Worm (Caenorhabditis elegans): ENCODE data around the gene sra-12.
A peak's percentile ranks its signal among the peaks of the same experiment; 100 is the strongest.
"Not testable (repeated sequence)": the region's sequence is repeated elsewhere in the genome, so short reads cannot be mapped to it uniquely, and the experiment has no call there.

The sra-12 gene

ce11 chrII:10930678-10931650 is 26.7 kb upstream of the sra-12 start:
- TF ChIP-seq W03F9.2 (tag; optimal IDR thresholded peaks at IDR 0.05) (no peak), dao-5 (tag; optimal IDR thresholded peaks at IDR 0.05) (no peak), him-1 (tag; optimal IDR thresholded peaks at IDR 0.05) (no peak)

ce11 chrII:10925804-10926570 is 21.7 kb upstream of the sra-12 start, which contains the start of gene metr-1:
metr-1 (plus strand) TSS chrII:10926561.
- TF ChIP-seq W03F9.2 (tag; optimal IDR thresholded peaks at IDR 0.05) (peak; percentile 39), dao-5 (tag; optimal IDR thresholded peaks at IDR 0.05) (no peak), him-1 (tag; optimal IDR thresholded peaks at IDR 0.05) (no peak)

DNA sequence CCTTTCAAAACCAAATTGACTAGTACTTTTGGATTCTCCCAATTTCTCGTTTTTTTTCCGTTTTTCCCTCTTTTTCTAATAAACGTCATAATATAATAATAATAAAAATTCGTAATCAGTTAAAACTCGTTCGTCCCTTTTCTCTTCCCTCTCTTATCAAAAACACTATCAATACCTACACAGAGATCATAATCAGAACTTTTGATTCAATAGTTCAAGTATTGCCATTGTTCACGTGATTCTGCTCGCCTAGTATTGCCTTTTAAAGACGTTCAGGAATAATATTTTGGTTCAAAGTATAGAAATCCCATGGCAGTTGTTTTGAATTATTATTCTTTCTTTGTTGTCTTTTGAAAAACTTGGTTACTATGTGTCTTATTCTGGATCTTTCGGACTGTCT is 20.4 kb upstream of the sra-12 start:
- no peak for TF ChIP-seq dao-5 (tag; optimal IDR thresholded peaks at IDR 0.05)
- no peak for TF ChIP-seq him-1 (tag; optimal IDR thresholded peaks at IDR 0.05)
- no peak for TF ChIP-seq W03F9.2 (tag; optimal IDR thresholded peaks at IDR 0.05)

ce11 chrII:10923948-10924347 is 19.7 kb upstream of the sra-12 start, which contains the start of gene Y19D2B.2:
Y19D2B.2 (plus strand) TSS chrII:10924248.
- TF ChIP-seq dao-5 (tag; optimal IDR thresholded peaks at IDR 0.05) (no peak), W03F9.2 (tag; optimal IDR thresholded peaks at IDR 0.05) (no peak), him-1 (tag; optimal IDR thresholded peaks at IDR 0.05) (no peak)

DNA sequence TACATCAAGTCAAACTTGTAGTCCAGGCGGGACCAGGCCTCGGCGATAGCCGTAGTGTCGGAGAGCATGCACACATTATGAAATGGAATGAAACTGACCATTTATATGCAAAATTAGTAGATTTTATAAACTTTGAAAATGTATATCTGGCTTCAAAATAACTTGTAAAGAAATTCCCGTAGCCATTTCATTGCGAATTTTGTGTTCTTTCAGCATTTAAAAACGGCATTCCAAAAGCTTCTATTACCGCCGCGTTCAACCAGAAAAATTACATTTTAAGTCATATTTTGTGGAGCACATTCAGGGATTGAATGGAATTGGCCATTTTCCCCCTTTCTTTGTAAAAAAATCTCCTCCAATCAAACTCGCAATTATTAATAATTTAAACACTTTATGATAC is 18.6 kb upstream of the sra-12 start, which contains the start of gene Y19D2B.1:
Gene Y19D2B.1 (minus strand): TSS at position 101 of the 400 bp plus-strand sequence.
- not testable (repeated sequence) for TF ChIP-seq W03F9.2, him-1, dao-5 (tag; optimal IDR thresholded peaks at IDR 0.05)

ce11 chrII:10918293-10918756 is 14.0 kb upstream of the sra-12 start, which contains the start of gene tba-4:
tba-4 (plus strand) TSS chrII:10918706.
- TF ChIP-seq him-1 (tag; optimal IDR thresholded peaks at IDR 0.05) (no peak), W03F9.2 (tag; optimal IDR thresholded peaks at IDR 0.05) (no peak), dao-5 (tag; optimal IDR thresholded peaks at IDR 0.05) (no peak)

- no peak for TF ChIP-seq him-1 (tag; optimal IDR thresholded peaks at IDR 0.05)
- TF ChIP-seq W03F9.2 (tag; optimal IDR thresholded peaks at IDR 0.05): no peak
- no peak for TF ChIP-seq dao-5 (tag; optimal IDR thresholded peaks at IDR 0.05)
Observed at ce11 chrII:10917174-10917573, 12.9 kb upstream of the sra-12 start, which contains the start of gene F44F4.10. F44F4.10 (minus strand) TSS chrII:10917274.

- no peak for TF ChIP-seq W03F9.2 (tag; optimal IDR thresholded peaks at IDR 0.05)
- TF ChIP-seq dao-5 (tag; optimal IDR thresholded peaks at IDR 0.05): no peak
- no peak for TF ChIP-seq him-1 (tag; optimal IDR thresholded peaks at IDR 0.05)
Observed at ce11 chrII:10915732-10916131, 11.5 kb upstream of the sra-12 start, which contains the start of gene F44F4.9. F44F4.9 (minus strand) TSS chrII:10915832.

DNA sequence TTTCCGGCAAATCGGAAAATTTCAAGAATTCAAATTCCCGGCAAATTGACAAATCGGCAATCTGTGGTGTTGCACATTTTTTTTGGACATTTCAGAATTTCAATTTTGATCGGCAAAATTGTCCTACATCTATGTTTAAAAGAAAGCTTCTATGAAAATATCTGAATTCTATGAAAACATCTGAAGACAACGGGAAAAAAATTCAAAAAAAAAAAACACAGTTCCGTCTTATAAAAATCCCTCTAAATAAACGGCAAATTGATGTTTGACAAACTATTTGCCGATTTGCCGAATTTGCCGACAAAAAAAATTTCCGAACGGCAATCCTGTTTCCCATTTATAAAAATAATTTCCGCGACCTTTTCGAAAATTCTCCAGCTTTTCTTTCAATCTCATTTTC is 10.1 kb upstream of the sra-12 start, which contains the start of gene F44F4.15:
Gene F44F4.15 (plus strand): TSS at position 301 of the 400 bp plus-strand sequence.
- TF ChIP-seq him-1 (tag; optimal IDR thresholded peaks at IDR 0.05) (no peak), dao-5 (tag; optimal IDR thresholded peaks at IDR 0.05) (no peak), W03F9.2 (tag; optimal IDR thresholded peaks at IDR 0.05) (no peak)

DNA sequence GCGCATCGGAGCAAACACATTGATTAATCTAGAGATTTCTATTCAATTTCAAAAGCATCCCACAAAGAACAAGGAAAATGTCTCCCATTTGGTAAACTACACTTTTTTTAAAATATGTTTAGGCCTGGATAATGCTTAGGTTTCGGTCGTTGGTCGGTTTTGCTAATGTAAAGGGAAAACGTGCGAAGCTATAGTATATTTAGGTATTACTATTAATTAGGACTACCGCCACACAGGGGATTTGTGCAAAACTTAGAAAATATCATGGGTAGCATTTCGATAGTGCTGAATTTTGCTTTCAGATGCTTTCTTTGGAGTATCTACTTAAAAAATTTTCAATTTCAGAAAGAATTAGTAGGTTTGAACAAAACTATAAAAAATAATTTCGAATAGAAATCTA is 8.7 kb upstream of the sra-12 start:
- TF ChIP-seq W03F9.2 (tag; optimal IDR thresholded peaks at IDR 0.05) (no peak), him-1 (tag; optimal IDR thresholded peaks at IDR 0.05) (no peak), dao-5 (tag; optimal IDR thresholded peaks at IDR 0.05) (no peak)

DNA sequence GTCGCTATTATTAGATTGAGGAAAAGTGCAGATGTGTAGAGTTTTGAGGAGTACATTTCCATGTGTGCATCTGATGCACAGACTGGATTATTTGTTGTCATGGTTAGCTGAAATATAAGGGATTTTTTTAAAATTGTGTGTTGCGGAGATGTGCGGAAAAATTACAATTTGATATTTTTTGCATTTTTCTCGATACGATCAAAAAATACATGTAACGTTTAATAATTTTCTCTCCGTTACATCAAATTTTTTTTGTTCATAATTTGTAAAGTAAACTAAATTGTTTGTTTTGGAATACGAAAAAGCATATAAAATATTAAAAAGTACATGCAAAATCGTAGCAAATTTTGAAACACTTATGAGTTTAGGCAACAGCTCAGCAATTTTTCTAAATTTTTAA is 5.9 kb upstream of the sra-12 start, which contains the start of gene sra-11:
Gene sra-11 (minus strand): TSS at position 101 of the 400 bp plus-strand sequence.
- no peak for TF ChIP-seq dao-5 (tag; optimal IDR thresholded peaks at IDR 0.05)
- TF ChIP-seq W03F9.2 (tag; optimal IDR thresholded peaks at IDR 0.05): no peak

DNA sequence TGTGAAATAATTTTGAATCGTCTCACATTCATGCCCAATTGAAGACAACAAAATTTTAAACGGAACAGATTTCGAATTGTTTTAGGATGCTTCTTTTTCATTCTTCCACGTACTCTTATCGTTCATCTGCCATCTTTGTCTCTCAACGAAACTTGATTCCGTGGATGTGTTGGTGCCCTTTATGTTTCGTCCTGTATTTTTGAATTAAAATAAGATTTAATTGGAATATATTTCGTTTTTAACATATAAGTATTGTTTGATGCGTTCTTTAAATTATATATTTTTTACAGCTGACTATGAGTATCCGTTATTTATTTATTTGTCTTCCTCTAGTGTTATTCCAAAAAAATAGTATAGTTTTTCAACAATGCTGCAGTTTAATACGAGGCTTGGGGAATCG is 2.2 kb downstream of the sra-12 start, which contains the start of gene gly-1:
Gene gly-1 (minus strand): TSS at position 101 of the 400 bp plus-strand sequence.
- no peak for TF ChIP-seq him-1 (tag; optimal IDR thresholded peaks at IDR 0.05)
- no peak for TF ChIP-seq W03F9.2 (tag; optimal IDR thresholded peaks at IDR 0.05)
- no peak for TF ChIP-seq dao-5 (tag; optimal IDR thresholded peaks at IDR 0.05)

ce11 chrII:10898998-10899397 is 5.3 kb downstream of the sra-12 start:
- TF ChIP-seq him-1 (tag; optimal IDR thresholded peaks at IDR 0.05) (no peak), dao-5 (tag; optimal IDR thresholded peaks at IDR 0.05) (no peak), W03F9.2 (tag; optimal IDR thresholded peaks at IDR 0.05) (no peak)

All from whole organism, L4/young adult.